Fruit fly (Drosophila melanogaster) ovary, adult (tissue): Measurements from ENCODE around the gene usp.
A peak's percentile ranks its signal among the peaks of the same experiment; 100 is the strongest.

ENCODE experiments used
- CG17801 ChIP-seq: fragments of 200-800 bp; optimal IDR thresholded peaks from 2 replicates; lab custom pipeline; 2019; ENCODE audit warnings: missing biosample characterization, mild to moderate bottlenecking, missing genetic modification characterization, moderate library complexity; ENCODE audit not compliant: partially characterized antibody

Gene usp

DNA sequence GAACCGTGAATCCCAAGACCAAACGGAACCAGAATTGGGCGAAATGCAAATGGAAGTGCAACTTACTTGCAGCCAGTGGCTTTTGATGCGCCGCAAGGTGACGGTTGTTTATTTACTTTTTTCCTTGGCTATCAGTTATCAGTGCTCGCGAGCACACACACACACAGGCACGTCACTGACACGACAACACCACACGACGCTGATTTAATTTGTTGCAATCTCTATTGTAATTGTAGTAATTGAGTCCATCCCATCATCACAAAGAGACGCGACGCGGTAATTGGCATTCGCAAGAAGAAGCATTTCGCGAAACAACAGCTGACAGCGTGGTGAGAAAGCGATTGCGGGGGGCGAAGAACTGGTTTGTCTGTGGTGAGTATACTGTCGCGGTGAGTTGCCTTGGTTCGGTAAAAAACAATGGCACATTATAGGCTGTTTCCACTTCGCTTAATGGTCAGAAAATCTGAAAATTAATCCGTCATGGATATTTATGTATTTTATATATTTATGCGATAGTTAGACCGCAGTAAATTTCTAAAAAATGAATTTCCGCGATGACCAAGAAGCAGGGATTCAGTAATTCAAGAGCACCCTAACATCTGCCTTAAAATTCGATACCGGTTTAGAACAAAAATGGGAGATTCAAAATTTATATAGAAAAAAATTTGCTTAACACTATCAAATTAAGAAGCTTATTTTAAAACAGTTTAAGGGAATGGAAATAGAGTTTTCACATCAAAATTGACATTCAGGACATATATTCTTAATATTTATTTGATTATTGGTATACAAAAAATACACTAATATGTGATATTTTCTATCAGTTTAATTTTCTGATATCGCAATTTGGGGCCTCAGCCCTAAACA lies at the start of gene usp, which contains the start of gene Actn:
usp (minus strand) TSS at position 331 of the 867 bp plus-strand sequence.
Actn (minus strand) TSS at position 331 of the 867 bp plus-strand sequence.
- TF ChIP-seq CG17801 = peak; percentile 5

- no peak for TF ChIP-seq CG17801
Measured at dm6 chrX:2089812-2090211, 47.7 kb upstream of the usp start.

DNA sequence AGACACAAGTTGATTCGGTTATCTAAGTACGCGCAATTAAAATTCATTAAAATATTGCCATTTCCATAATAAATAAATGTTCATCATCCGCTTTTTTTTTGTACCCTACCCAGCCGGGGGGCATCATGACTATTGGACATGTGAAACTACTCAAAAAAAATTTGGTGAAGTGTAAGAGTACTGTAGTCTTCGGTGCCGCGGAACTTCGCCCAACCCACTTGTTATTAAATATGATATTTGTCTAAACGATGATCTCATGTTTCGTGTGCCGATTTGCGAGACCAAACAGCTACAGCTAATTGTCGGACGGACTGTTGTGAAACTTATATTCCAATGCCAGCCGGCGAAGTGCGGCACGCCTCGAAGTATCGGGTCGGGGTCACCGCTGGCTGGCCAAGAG lies 46.7 kb upstream of the usp start:
- TF ChIP-seq CG17801 = no peak

DNA sequence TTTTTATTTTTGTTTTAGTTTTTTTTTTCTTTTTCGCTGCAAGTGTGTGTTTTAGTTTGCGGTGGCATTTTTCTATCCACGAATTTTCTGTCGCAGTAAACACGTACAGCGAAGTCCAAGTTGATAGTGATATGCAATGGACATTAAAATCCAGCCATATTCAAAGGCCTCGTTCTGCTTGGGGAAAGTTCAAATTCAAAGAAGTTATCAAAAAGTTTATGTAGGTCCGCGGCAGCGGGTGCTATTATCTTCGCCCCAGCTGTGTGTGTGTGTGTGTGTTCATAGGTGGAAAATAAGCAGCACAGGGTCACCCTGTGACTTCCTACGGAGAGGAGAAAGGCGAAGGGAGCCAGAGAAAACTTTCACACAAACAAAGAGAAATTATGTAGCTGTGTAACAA lies 45.4 kb upstream of the usp start:
- no peak for TF ChIP-seq CG17801

dm6 chrX:2083678-2084162 lies 41.6 kb upstream of the usp start:
- TF ChIP-seq CG17801 = peak; percentile 48

DNA sequence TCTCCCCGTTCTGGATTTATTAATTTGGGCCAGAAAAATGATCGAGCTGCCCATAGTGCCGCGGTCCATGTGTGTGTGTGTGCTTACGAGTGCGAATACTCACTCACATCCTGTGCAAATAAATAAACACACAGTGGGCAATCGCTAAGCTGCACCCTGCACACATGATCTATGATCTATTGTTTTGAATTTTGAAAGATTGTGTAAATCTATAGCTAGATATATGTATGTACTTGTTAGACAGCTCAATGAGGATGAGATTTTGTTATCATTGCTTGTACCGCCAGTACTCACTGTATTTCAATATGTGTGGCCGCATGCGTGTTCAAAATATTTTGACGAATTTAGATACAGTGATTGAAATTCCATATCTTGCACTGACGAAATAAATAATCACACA lies 41.0 kb upstream of the usp start:
- TF ChIP-seq CG17801 = peak; percentile 81

DNA sequence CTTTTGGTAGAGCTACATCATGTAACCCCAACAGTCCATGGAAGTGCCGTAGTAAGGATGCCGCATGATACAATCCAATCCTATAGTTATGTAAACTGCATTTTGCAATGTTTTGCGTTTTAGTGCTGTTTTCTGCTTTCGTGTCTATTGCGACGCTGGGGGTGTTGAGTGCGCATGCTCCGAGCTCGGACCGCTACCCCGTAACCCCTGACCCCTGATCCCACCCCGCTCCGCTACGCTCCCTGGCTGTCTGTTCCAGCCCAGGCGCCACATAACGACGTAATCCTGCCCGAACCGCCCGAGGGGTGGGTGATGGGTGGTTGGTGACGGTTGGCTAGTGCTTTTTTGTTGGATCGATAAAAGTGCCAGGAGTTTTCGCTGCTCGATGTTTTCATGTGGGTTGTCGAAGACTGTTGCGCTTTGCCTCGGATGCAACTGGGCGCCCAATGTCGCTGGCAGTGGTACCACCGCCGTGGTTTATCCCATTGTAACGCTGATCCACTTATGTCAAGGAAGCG lies 39.8 kb upstream of the usp start:
- no peak for TF ChIP-seq CG17801

DNA sequence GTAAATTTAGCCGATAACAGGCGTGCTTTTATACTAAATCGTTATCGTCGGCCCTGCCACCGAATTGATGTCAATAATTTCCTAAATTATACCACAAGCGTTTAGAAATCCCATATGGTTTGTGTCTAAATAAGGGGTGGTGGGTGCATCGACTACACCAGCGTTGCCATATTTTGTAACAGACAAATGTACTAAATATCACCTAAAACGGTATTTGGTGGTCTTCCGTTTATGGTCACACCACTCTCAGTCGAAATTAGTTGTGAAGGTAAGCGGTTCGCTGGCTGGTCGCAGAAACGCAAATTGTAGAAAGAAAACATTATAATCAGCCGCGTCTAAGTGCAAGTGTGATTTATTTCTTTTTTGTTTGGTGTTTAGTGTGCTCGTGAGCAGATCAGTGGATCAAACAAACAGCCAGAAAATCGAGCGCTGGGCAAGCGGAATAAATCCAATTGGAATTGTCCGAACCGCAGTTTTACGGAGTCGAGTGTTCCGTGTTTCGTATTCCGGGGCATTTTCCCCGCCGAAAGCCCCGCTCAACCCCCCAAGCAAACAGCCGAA lies 38.3 kb upstream of the usp start, which contains the start of the genes CG16903 and Unc-76:
CG16903 (minus strand) TSS at position 39 of the 561 bp plus-strand sequence.
Unc-76 (plus strand) TSS at position 244 of the 561 bp plus-strand sequence.
- TF ChIP-seq CG17801 = peak; percentile 88

dm6 chrX:2076412-2077357 lies 34.6 kb upstream of the usp start, which contains the start of gene CG4025:
CG4025 (plus strand) TSS chrX:2076966.
- no peak for TF ChIP-seq CG17801

DNA sequence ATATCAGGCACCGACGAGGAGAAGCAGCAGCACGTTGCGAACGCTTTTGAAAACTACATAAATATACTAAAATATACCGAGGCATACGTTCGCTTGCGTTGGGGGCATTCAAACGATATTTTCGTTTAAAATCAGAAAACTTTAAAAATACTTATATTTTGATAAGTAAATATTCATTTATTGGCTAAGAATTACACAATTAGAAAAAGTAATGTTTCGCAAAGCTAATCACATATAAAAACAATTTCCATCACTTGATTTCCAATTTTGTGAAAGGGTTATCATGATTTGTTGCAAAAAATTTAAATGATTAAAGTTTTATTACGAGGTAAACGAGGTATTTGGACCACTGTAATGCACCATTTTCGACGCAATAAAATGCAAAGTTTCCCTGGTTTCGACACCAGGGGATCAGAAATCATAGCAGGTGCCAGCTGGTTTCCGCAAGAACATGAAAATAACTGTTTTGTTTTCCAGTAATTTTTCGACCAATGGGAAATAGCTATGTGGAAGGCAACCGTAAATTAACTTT lies 33.8 kb upstream of the usp start, which contains the start of gene CG4045:
CG4045 (minus strand) TSS at position 55 of the 532 bp plus-strand sequence.
- TF ChIP-seq CG17801 = peak; percentile 77

DNA sequence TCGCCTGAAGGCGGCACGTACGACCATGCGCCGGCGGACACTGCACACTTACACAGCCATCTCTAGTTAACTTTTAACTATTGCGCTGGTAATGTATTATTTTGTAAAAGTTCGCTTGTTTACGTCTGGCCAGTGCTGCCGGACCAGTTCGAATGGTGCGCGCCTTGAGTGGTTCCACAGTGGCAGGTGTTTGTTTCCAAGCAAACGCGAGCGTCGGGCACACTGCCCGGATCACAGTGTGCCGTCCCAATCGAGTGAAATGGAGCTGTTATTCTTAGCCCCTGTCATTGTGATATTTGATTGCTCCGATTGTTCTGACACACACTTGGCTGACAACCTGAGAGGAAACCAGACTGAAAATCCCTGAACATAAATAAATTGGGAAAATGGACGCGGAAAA lies 31.2 kb upstream of the usp start, which contains the start of gene CG4199:
CG4199 (minus strand) TSS at position 159 of the 400 bp plus-strand sequence.
- TF ChIP-seq CG17801 = peak; percentile 55

DNA sequence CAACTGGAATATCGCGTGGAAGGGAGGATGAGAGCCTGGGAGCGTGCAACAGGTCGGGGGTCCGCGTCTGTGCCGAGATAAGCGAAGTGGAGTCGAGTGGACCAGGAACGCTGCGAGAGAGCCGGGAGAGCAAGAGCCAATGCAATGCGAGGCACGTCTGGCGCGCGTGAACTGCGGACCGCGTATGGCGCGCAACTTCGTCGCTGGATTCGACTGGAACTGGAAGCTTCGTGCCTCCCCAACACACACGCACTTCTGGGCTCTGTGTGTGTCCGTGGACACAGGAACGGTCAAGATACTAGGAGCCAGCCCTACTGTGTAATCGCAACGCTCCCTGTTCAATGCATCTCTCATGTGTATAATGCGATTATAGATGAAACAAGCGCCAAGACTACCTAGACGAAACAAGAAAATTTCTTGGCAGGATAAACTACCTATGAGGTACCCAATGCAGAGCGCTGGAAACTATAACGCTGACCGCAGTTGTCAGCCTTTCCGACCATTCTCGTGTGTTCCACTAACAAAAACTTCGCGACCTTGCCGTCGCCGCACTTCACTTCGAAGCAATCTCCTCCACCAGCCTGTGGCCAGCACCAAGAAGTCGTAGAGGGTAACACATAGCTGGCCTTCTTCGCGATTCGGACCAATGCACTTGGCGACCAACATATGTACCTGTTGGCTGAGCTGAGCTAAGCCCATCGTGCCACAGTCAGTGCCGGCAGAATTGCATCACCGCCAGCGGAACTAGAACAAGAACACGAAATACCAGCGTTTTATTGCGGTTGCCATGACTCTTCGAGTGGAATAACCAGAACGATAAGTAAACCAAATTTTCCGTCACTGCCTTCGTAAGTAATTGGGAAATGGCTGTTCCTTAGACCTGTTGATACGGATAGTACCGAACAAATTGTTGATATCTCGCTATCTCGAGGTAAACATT lies 30.0 kb upstream of the usp start, which contains the start of gene Rtca:
Rtca (plus strand) TSS at position 536 of the 940 bp plus-strand sequence.
- TF ChIP-seq CG17801 = no peak

DNA sequence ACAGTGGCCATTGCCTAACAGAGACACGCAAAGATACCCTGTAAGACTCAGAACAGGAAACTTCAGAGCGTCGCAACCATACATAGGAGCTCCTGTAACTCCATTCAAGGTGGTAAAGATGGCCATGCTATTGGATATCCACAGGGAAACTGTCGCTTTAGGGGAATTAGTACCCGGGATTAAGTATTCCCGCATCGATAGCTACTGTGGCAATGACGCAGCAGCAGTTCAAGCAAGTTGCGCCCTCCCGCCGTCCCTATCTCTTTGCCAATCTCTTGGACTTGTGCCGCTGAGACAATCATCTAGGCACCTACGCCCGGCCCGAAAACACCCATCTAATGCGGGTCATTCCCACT lies 28.6 kb upstream of the usp start:
- TF ChIP-seq CG17801 = peak; percentile 72
